Worm (Caenorhabditis elegans): ENCODE data around the gene Y38F1A.4.

DNA sequence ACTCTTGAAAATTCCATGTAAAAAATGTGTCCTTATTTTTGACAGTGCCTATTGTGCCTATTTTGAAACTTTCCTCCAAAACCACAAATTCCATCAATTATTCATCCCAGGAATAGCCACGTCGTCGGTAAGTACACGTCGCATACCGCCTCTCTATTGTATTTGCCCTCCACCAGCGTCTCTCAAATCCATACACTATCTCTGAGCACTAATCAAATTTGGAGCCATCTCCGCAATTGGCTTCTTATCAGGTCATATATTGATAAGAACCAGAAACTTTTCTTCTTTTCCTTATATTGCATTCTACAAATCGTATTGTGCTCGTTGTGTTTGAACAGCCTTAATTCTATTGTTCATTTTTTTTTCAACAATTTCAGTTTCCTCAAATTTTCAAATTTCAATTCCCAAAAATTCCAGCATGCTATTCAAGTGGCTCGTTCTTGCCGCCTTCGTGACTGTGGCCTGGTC, 38.0 kb downstream of the Y38F1A.4 start, which contains the start of gene dct-18:
- TF ChIP-seq mdl-1 (tag; optimal IDR thresholded peaks at IDR 0.05) (no peak), zag-1 (tag; optimal IDR thresholded peaks at IDR 0.05) (no peak), Y48G9A.11 (GFP tag; IDR thresholded peaks at IDR 0.05) (no peak), nhr-28 (tag; optimal IDR thresholded peaks at IDR 0.05) (peak; percentile 88), skn-1 (tag; optimal IDR thresholded peaks at IDR 0.05) (no peak), zip-11 (GFP tag; IDR thresholded peaks at IDR 0.05) (no peak), ceh-28 (tag; optimal IDR thresholded peaks at IDR 0.05) (no peak), F26F4.8 (GFP tag; conservative IDR thresholded peaks at IDR 0.05) (no peak)

All from whole organism, L4 larva.